Fruit fly (Drosophila melanogaster) whole organism, adult: ENCODE data around the gene Pcmt.

ENCODE experiments used
- Crg-1 ChIP-seq: fragments of 200-800 bp; sonication (Bioruptor generic); optimal IDR thresholded peaks from 2 replicates; lab custom pipeline; 2016; ENCODE audit warnings: missing biosample characterization, missing genetic modification characterization
- Mnt ChIP-seq: fragments of 200-800 bp; sonication (Bioruptor generic); optimal IDR thresholded peaks from 2 replicates; lab custom pipeline; 2016; ENCODE audit warnings: missing biosample characterization, mild to moderate bottlenecking, missing genetic modification characterization
- bab1 ChIP-seq: fragments of 200-800 bp; sonication (Bioruptor generic); optimal IDR thresholded peaks from 3 replicates; lab custom pipeline; 2019; ENCODE audit warnings: missing biosample characterization, mild to moderate bottlenecking, missing genetic modification characterization, moderate library complexity

- TF ChIP-seq bab1 (no peak), Mnt (no peak), Crg-1 (no peak)
Observed at dm6 chr3R:5571437-5571750, 17.3 kb upstream of the Pcmt start.
